Fruit fly (Drosophila melanogaster): Measurements from ENCODE around the gene Trc8.

The Trc8 gene

dm6 chr3R:29518498-29518897 is 14.9 kb upstream of the Trc8 start:
- no peak for TF ChIP-seq Trl (optimal IDR thresholded peaks at IDR 0.05)
- TF ChIP-seq Trl (GFP tag; optimal IDR thresholded peaks at IDR 0.05) = no peak
- TF ChIP-seq CG42726 (GFP tag; IDR thresholded peaks at IDR 0.05; ENCODE audit: partially characterized antibody) = no peak
- TF ChIP-seq CG2129 (GFP tag; IDR thresholded peaks at IDR 0.05; ENCODE audit: partially characterized antibody) = no peak
- TF ChIP-seq CG7357 (GFP tag; IDR thresholded peaks at IDR 0.05) = no peak
- no peak for TF ChIP-seq nau (GFP tag; optimal IDR thresholded peaks at IDR 0.05)
- TF ChIP-seq CG16815 (GFP tag; optimal IDR thresholded peaks at IDR 0.05) = no peak
- peak; percentile 62 for TF ChIP-seq oc (tag; optimal IDR thresholded peaks at IDR 0.05)
- no peak for TF ChIP-seq dmrt11E (tag; optimal IDR thresholded peaks at IDR 0.05)
- no peak for TF ChIP-seq run (tag; optimal IDR thresholded peaks at IDR 0.05)
- no peak for TF ChIP-seq CG18476 (GFP tag; optimal IDR thresholded peaks at IDR 0.05)
- no peak for TF ChIP-seq CG14441 (GFP tag; IDR thresholded peaks at IDR 0.05)
- TF ChIP-seq TFAM (GFP tag; optimal IDR thresholded peaks at IDR 0.05) = no peak
- TF ChIP-seq CG9215 (GFP tag; IDR thresholded peaks at IDR 0.05) = no peak
- TF ChIP-seq abd-A (tag; optimal IDR thresholded peaks at IDR 0.05) = peak; percentile 66
- no peak for TF ChIP-seq Oli (tag; optimal IDR thresholded peaks at IDR 0.05)
- TF ChIP-seq Blimp-1 (GFP tag; optimal IDR thresholded peaks at IDR 0.05) = peak; percentile 31
- TF ChIP-seq pzg (GFP tag; optimal IDR thresholded peaks at IDR 0.05) = no peak
- TF ChIP-seq Pdp1 (GFP tag; optimal IDR thresholded peaks at IDR 0.05) = peak in 1 of 2 experiments; percentile 40

- TF ChIP-seq sd (tag; optimal IDR thresholded peaks at IDR 0.05) = peak; percentile 24
- TF ChIP-seq unpg (GFP tag; optimal IDR thresholded peaks at IDR 0.05) = no peak
- 0 out of 4 replicates have a peak, but pooled peaks have one; percentile 8 for TF ChIP-seq chinmo (GFP tag; IDR thresholded peaks at IDR 0.05; ENCODE audit: partially characterized antibody)
- TF ChIP-seq CG8281 (tag; optimal IDR thresholded peaks at IDR 0.05) = peak; percentile 98
Observed at dm6 chr3R:29517923-29518322, 14.3 kb upstream of the Trc8 start.

- TF ChIP-seq Dp (GFP tag; optimal IDR thresholded peaks at IDR 0.05) = no peak
- no peak for TF ChIP-seq Camta (GFP tag; optimal IDR thresholded peaks at IDR 0.05)
- no peak for TF ChIP-seq CG3065 (GFP tag; optimal IDR thresholded peaks at IDR 0.05)
- peak in 1 of 2 experiments; percentile 81 for TF ChIP-seq tll (GFP tag; optimal IDR thresholded peaks at IDR 0.05)
- TF ChIP-seq CG4617 (GFP tag; optimal IDR thresholded peaks at IDR 0.05; ENCODE audit: borderline replicate concordance) = no peak
- peak; percentile 38 for TF ChIP-seq zen (tag; optimal IDR thresholded peaks at IDR 0.05)
- peak; percentile 82 for TF ChIP-seq D (optimal IDR thresholded peaks at IDR 0.05)
- TF ChIP-seq D (GFP tag; optimal IDR thresholded peaks at IDR 0.05) = no peak
- no peak for TF ChIP-seq jigr1 (GFP tag; IDR thresholded peaks at IDR 0.05)
- no peak for TF ChIP-seq Taf1 (GFP tag; IDR thresholded peaks at IDR 0.05)
- peak; percentile 9 for TF ChIP-seq twi (tag; optimal IDR thresholded peaks at IDR 0.05)
- no peak for TF ChIP-seq trem (tag; optimal IDR thresholded peaks at IDR 0.05)
- no peak for TF ChIP-seq Nf-YC (tag; optimal IDR thresholded peaks at IDR 0.05)
- TF ChIP-seq Med (GFP tag) = no peak
- no peak for TF ChIP-seq Spps (tag; optimal IDR thresholded peaks at IDR 0.05)
- TF ChIP-seq CG12769 (tag; optimal IDR thresholded peaks at IDR 0.05) = no peak
- no peak for TF ChIP-seq B-H1 (GFP tag; IDR thresholded peaks at IDR 0.05)
- no peak for TF ChIP-seq Sry-δ (GFP tag; optimal IDR thresholded peaks at IDR 0.05)
- TF ChIP-seq CG16779 (GFP tag; IDR thresholded peaks at IDR 0.05) = no peak
- TF ChIP-seq Drgx (GFP tag; IDR thresholded peaks at IDR 0.05) = no peak
- no peak for TF ChIP-seq exex (tag; optimal IDR thresholded peaks at IDR 0.05)
- TF ChIP-seq crp (GFP tag; optimal IDR thresholded peaks at IDR 0.05) = no peak
- no peak for TF ChIP-seq MTF-1 (GFP tag; optimal IDR thresholded peaks at IDR 0.05; ENCODE audit: borderline replicate concordance)
- TF ChIP-seq CG32532 (GFP tag; IDR thresholded peaks at IDR 0.05) = no peak
- TF ChIP-seq jumu (GFP tag; optimal IDR thresholded peaks at IDR 0.05) = no peak
- TF ChIP-seq grn (GFP tag; optimal IDR thresholded peaks at IDR 0.05) = no peak
Observed at dm6 chr3R:29516766-29517165, 13.2 kb upstream of the Trc8 start.
